Fruit fly (Drosophila melanogaster): ENCODE measurements around the gene PIG-P.

The PIG-P gene

dm6 chr3R:26041417-26042101, 16.5 kb downstream of the PIG-P start, which contains the start of gene gro (continued):
- TF ChIP-seq Oaz (GFP tag; IDR thresholded peaks at IDR 0.05) (peak; percentile 53), CG12071 (GFP tag; optimal IDR thresholded peaks at IDR 0.05) (peak; percentile 7), CG4730 (GFP tag; IDR thresholded peaks at IDR 0.05) (peak; percentile 42; the same call in 1 of the 2 replicates), CG4707 (GFP tag; optimal IDR thresholded peaks at IDR 0.05) (no peak), Scr (GFP tag; IDR thresholded peaks at IDR 0.05; ENCODE audit: partially characterized antibody) (peak; percentile 74), CG7556 (GFP tag; optimal IDR thresholded peaks at IDR 0.05) (peak; percentile 39), B-H1 (GFP tag; IDR thresholded peaks at IDR 0.05) (peak; percentile 37; the same call in 2 of the 3 replicates), CG12744 (GFP tag; optimal IDR thresholded peaks at IDR 0.05) (peak; percentile 65), CG7928 (GFP tag; optimal IDR thresholded peaks at IDR 0.05) (peak; percentile 11), Awh (GFP tag; IDR thresholded peaks at IDR 0.05) (no peak; the same call in 1 of the 2 replicates), sens-2 (GFP tag; IDR thresholded peaks at IDR 0.05) (0 out of 2 replicates have a peak, but pooled peaks have one; percentile 6), sob (GFP tag; IDR thresholded peaks at IDR 0.05) (peak; percentile 91), ranshi (GFP tag; IDR thresholded peaks at IDR 0.05) (peak; percentile 75), Vsx1 (GFP tag; optimal IDR thresholded peaks at IDR 0.05) (peak; percentile 42), ro (GFP tag; IDR thresholded peaks at IDR 0.05) (no peak), dati (GFP tag; IDR thresholded peaks at IDR 0.05) (no peak), ci (GFP tag; IDR thresholded peaks at IDR 0.05) (peak; percentile 86), CG8388 (GFP tag; optimal IDR thresholded peaks at IDR 0.05) (peak; percentile 61), fd96Cb (tag; optimal IDR thresholded peaks at IDR 0.05) (peak; percentile 27), Neu2 (GFP tag; optimal IDR thresholded peaks at IDR 0.05; ENCODE audit: borderline replicate concordance) (no peak), chm (GFP tag; IDR thresholded peaks at IDR 0.05) (peak; percentile 82; the same call in 1 of the 2 replicates), CG12769 (tag; optimal IDR thresholded peaks at IDR 0.05) (peak; percentile 78), CG5180 (GFP tag; optimal IDR thresholded peaks at IDR 0.05) (peak; percentile 25), chinmo (GFP tag; IDR thresholded peaks at IDR 0.05; ENCODE audit: partially characterized antibody) (peak; percentile 67; the same call in 2 of the 4 replicates), CG10321 (GFP tag; IDR thresholded peaks at IDR 0.05) (no peak), pan (optimal IDR thresholded peaks at IDR 0.05) (no peak), pan (GFP tag; optimal IDR thresholded peaks at IDR 0.05 in 1 of 2, IDR thresholded peaks at IDR 0.05 in 1 of 2) (peak in 1 of 2 experiments; percentile 64), caup (GFP tag; optimal IDR thresholded peaks at IDR 0.05; ENCODE audit: severe bottlenecking) (peak; percentile 81), CG13424 (tag; optimal IDR thresholded peaks at IDR 0.05) (peak; percentile 65), crol (GFP tag; IDR thresholded peaks at IDR 0.05) (0 out of 2 replicates have a peak, but pooled peaks have one; percentile 20), stwl (tag; optimal IDR thresholded peaks at IDR 0.05) (peak; percentile 98), mld (GFP tag; IDR thresholded peaks at IDR 0.05; ENCODE audit: partially characterized antibody) (peak; percentile 68), Fer2 (tag; optimal IDR thresholded peaks at IDR 0.05) (peak; percentile 44), Dref (GFP tag; IDR thresholded peaks at IDR 0.05) (peak; percentile 99), CG12219 (GFP tag; optimal IDR thresholded peaks at IDR 0.05) (peak; percentile 23), CG1792 (GFP tag; optimal IDR thresholded peaks at IDR 0.05) (peak; percentile 61), Lim3 (GFP tag; IDR thresholded peaks at IDR 0.05) (no peak), Sox102F (GFP tag; optimal IDR thresholded peaks at IDR 0.05) (peak; percentile 63), twi (tag; optimal IDR thresholded peaks at IDR 0.05) (peak; percentile 24), HmgZ (tag; optimal IDR thresholded peaks at IDR 0.05) (peak; percentile 83), emc (GFP tag; optimal IDR thresholded peaks at IDR 0.05) (peak; percentile 64), CG7839 (tag; optimal IDR thresholded peaks at IDR 0.05) (peak; percentile 47), cas (GFP tag; IDR thresholded peaks at IDR 0.05) (0 out of 2 replicates have a peak, but pooled peaks have one; percentile 48), wek (GFP tag; optimal IDR thresholded peaks at IDR 0.05) (peak; percentile 44), oc (tag; optimal IDR thresholded peaks at IDR 0.05) (peak; percentile 46), CG6765 (GFP tag; optimal IDR thresholded peaks at IDR 0.05) (no peak), CG17612 (GFP tag; IDR thresholded peaks at IDR 0.05) (no peak), CG9932 (GFP tag; IDR thresholded peaks at IDR 0.05) (peak; percentile 89), disco-r (GFP tag; optimal IDR thresholded peaks at IDR 0.05) (peak; percentile 68)

All from whole organism, embryonic.